Worm (Caenorhabditis elegans) whole organism, early embryonic: Measurements from ENCODE around the gene nep-12.

Experiments used
- B0310.2 ChIP-seq: sonication (generic microtip); optimal IDR thresholded peaks from 2 replicates; lab custom pipeline; 2016; ENCODE audit warnings: mild to moderate bottlenecking, missing genetic modification characterization, missing compliant biosample characterization
- F13C5.2 ChIP-seq: sonication (generic microtip); optimal IDR thresholded peaks from 2 replicates; lab custom pipeline; 2017; ENCODE audit warnings: mild to moderate bottlenecking, missing genetic modification characterization, inconsistent platforms, missing compliant biosample characterization
- aly-1 ChIP-seq: sonication (generic microtip); optimal IDR thresholded peaks from 2 replicates; lab custom pipeline; 2016; ENCODE audit warnings: missing genetic modification characterization, missing compliant biosample characterization
- ama-1 ChIP-seq: fragments of 150-350 bp; optimal IDR thresholded peaks from 2 replicates; lab custom pipeline; 2014
- ceh-13 ChIP-seq: fragments of 200-800 bp; sonication (Bioruptor generic); optimal IDR thresholded peaks from 2 replicates; lab custom pipeline; 2018; ENCODE audit warnings: mild to moderate bottlenecking, missing genetic modification characterization, missing compliant biosample characterization
- ceh-36 ChIP-seq: sonication (generic microtip); optimal IDR thresholded peaks from 2 replicates; lab custom pipeline; 2016; ENCODE audit warnings: missing genetic modification characterization, inconsistent platforms, missing compliant biosample characterization
- ets-7 ChIP-seq: sonication (generic microtip); optimal IDR thresholded peaks from 2 replicates; lab custom pipeline; 2016; ENCODE audit warnings: missing genotype, missing genetic modification characterization, missing compliant biosample characterization
- flt-1 ChIP-seq: fragments of 200-800 bp; sonication (Bioruptor generic); IDR thresholded peaks from 2 replicates; pipeline ENCODE4 v1.3.6; 2022; ENCODE audit warnings: missing genetic modification characterization, missing compliant biosample characterization
- hmg-4 ChIP-seq: fragments of 200-800 bp; sonication (Bioruptor generic); optimal IDR thresholded peaks from 2 replicates; lab custom pipeline; 2018; ENCODE audit warnings: mild to moderate bottlenecking, missing genetic modification characterization, missing compliant biosample characterization
- hnd-1 ChIP-seq: sonication (generic microtip); optimal IDR thresholded peaks from 2 replicates; lab custom pipeline; 2016; ENCODE audit warnings: missing genetic modification characterization, missing compliant biosample characterization
- scrt-1 ChIP-seq: fragments of 200-800 bp; sonication (Bioruptor generic); IDR thresholded peaks from 2 replicates; pipeline ENCODE4 v1.3.6; 2022; ENCODE audit warnings: missing genetic modification characterization, missing compliant biosample characterization
- tbx-37 ChIP-seq: fragments of 200-800 bp; sonication (Bioruptor generic); conservative IDR thresholded peaks from 2 replicates; pipeline ENCODE4 v1.3.6; 2022; ENCODE audit warnings: missing genetic modification reagents, missing genetic modification characterization, missing compliant biosample characterization

DNA sequence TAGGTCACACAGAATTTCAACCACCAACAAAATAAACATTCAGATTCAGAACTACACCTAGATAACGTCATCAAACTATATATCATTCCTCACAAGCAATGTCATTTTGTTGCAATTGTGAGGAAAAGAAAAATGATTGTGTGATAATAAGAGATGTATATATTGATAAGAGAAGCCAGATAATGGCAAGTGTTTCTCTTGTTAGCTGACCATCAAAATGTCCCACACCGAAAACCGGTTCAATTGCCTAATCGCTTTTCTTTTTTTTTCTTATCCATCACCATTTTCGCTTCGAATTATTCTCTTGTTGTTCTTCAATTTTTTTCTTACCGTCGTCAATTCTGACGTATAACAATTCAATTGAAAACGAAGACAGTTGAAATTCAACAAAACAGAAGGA lies 11.9 kb downstream of the nep-12 start:
- TF ChIP-seq F13C5.2, result no peak
- no peak for TF ChIP-seq B0310.2 (tag; lab: Kevin White, UChicago)
- no peak for TF ChIP-seq ama-1 (lab: Kevin White, UChicago)
- no peak for TF ChIP-seq scrt-1 (GFP tag; lab: Robert Waterston, UW)
- no peak for TF ChIP-seq hnd-1 (tag; lab: Kevin White, UChicago)
- TF ChIP-seq hmg-4 (GFP tag; lab: Kevin White, UChicago), result no peak
- no peak for TF ChIP-seq ets-7 (tag; lab: Kevin White, UChicago)
- no peak for TF ChIP-seq flt-1
- no peak for TF ChIP-seq ceh-13 (GFP tag; lab: Kevin White, UChicago)
- no peak for TF ChIP-seq aly-1 (tag; lab: Kevin White, UChicago)
- no peak for TF ChIP-seq ceh-36 (tag; lab: Kevin White, UChicago)
- TF ChIP-seq tbx-37, result no peak
